Worm (Caenorhabditis elegans) whole organism, L4/young adult: Measurements from ENCODE around the gene tbx-35.

Experiments used
- dao-5 ChIP-seq: sonication (generic microtip); optimal IDR thresholded peaks from 2 replicates; lab custom pipeline; 2016; ENCODE audit warnings: missing genotype, missing genetic modification characterization, moderate library complexity, missing compliant biosample characterization
- him-1 ChIP-seq: sonication (generic microtip); optimal IDR thresholded peaks from 2 replicates; lab custom pipeline; 2016; ENCODE audit warnings: missing genotype, missing genetic modification reagents, missing genetic modification characterization, missing compliant biosample characterization

DNA sequence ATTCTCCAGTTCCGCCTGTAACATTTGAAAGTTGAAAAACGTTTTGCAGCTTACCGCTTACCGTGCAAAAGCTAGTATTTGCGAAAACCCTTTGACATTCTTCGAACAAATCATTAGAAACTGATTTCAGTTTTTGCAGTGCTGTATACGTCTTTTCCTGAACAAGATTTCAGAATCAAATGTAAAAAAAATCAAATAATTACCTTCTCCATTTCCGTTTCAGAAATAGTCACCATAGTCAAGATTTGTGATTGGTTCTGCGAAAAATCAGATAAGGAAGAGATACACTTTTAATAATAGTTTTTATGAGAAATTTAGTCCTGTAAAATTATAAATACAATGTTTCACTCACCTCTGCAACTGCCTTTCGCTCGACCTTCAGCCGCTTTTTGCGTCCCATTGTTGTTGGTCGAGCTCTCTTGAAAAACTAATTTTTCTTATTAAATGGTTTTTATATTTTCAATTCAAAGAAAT is 6.7 kb upstream of the tbx-35 start, which contains the start of gene C17C3.9:
- no peak for TF ChIP-seq him-1 (tag; lab: Kevin White, UChicago)
- no peak for TF ChIP-seq dao-5 (tag; lab: Kevin White, UChicago)
